Fruit fly (Drosophila melanogaster) Kc167 (cell line): ENCODE data around the gene Ktch.

ENCODE experiments used
- Myc ChIP-seq: fragments of >200 bp; optimal IDR thresholded peaks from 2 replicates; lab custom pipeline; 2017; ENCODE audit warnings: missing external identifiers
- Sin3A ChIP-seq: fragments of >200 bp; optimal IDR thresholded peaks from 2 replicates; lab custom pipeline; 2018; ENCODE audit warnings: missing external identifiers
- h ChIP-seq: fragments of >200 bp; optimal IDR thresholded peaks from 3 replicates; lab custom pipeline; 2018; ENCODE audit warnings: missing external identifiers
- psq ChIP-seq: fragments of >200 bp; optimal IDR thresholded peaks from 2 replicates; lab custom pipeline; 2017; ENCODE audit warnings: missing external identifiers
- ttk ChIP-seq: sonication (Bioruptor generic); optimal IDR thresholded peaks from 2 replicates; lab custom pipeline; 2017; ENCODE audit warnings: missing external identifiers

DNA sequence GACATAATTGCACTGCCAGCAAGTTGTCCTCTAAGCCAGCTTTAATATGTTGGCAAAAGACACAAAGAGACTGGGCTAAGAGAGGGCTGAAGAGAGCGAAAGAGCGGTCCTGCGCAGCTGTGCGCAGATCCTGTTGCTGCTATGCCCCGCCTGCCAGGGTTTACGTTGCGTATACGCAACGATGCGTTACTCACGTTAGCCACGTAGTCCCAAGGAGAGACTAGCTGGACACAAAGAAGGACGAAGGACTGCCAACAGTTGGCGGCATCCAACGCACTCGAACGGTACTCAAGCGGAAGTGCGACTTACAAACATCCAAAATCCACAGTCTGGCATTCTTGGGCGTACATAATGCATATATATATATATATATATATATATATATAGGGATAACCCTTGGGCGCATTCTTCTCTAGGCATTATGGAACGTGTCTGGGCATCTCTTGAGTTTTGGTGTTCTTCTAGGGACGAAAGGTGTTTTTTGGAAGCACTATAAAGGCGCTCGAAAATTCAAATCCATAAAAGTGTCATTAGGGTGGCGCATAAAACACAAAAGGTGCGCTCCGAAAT is 10.5 kb downstream of the Ktch start:
- TF ChIP-seq Sin3A (lab: Kevin White, UChicago) = no peak
- no peak for TF ChIP-seq ttk
- TF ChIP-seq Myc (lab: Kevin White, UChicago) = no peak
- no peak for TF ChIP-seq h (lab: Kevin White, UChicago)
- no peak for TF ChIP-seq psq (lab: Kevin White, UChicago)
